Worm (Caenorhabditis elegans) whole organism, midembryonic: ENCODE data around the gene F55B11.6.

Source experiments
- T22C8.4 ChIP-seq: fragments of 200-800 bp; sonication (Bioruptor generic); IDR thresholded peaks from 2 replicates; pipeline ENCODE4 v1.3.6; 2022; ENCODE audit warnings: missing genetic modification characterization, missing compliant biosample characterization
- ref-1 ChIP-seq: fragments of 200-800 bp; sonication (Bioruptor generic); conservative IDR thresholded peaks from 2 replicates; pipeline ENCODE4 v1.3.6; 2022; ENCODE audit warnings: missing genetic modification reagents, missing genetic modification characterization, missing compliant biosample characterization
- ztf-23 ChIP-seq: fragments of 200-800 bp; sonication (Bioruptor generic); IDR thresholded peaks from 2 replicates; pipeline ENCODE4 v1.3.6; 2022; ENCODE audit warnings: missing genetic modification reagents, missing genetic modification characterization, missing compliant biosample characterization
- ztf-29 ChIP-seq: fragments of 200-800 bp; sonication (Bioruptor generic); IDR thresholded peaks from 2 replicates; pipeline ENCODE4 v1.3.6; 2022; ENCODE audit warnings: missing genetic modification reagents, missing genetic modification characterization, missing compliant biosample characterization

DNA sequence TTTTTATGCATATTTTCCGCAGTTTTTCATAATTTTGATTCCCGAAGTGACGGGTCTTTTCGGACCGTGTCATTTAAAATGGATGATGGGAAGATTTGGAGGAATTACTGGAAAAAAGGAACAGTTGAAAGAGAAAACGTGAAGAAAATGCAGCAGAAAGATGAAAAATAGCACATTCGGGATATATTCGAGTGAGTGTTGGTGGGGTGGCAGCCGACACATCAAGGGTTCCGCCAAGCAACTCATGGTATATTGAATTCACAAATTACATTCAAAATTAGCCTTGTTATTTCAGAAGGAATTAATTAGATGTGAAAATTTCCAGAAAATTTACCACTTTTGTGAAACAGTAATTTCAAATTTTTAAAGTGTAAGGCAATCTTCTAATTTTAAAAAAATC is 27.0 kb upstream of the F55B11.6 start, which contains the start of gene tra-3:
- TF ChIP-seq ref-1 (GFP tag; lab: Robert Waterston, UW) (no peak), ztf-23 (GFP tag; lab: Robert Waterston, UW) (no peak), ztf-29 (GFP tag; lab: Robert Waterston, UW) (no peak), T22C8.4 (GFP tag; lab: Robert Waterston, UW) (no peak)
